Worm (Caenorhabditis elegans): ENCODE results near the gene dpl-1.

The dpl-1 gene

DNA sequence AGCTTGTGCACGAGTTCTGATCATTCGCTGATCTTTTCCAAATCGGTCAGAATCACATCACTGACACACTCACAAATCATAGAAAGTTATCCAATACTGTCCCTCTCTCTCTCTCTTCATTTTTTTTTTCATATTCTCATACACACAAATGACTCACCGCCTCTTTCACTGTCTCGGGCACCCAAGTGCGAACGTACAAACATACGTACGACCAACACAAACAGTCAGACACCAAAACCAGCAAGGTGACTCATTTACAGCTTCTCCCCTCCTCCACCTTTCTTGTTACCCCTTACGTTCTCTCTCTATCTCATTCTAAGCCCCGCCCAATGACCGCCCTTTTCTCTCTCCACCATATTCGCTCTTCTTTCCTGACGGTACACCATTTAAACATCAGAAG is 42.7 kb upstream of the dpl-1 start:
- TF ChIP-seq ztf-11 (tag; optimal IDR thresholded peaks at IDR 0.05) (no peak), pqm-1 (tag; optimal IDR thresholded peaks at IDR 0.05) (no peak), lin-14 (GFP tag; optimal IDR thresholded peaks at IDR 0.05) (no peak), fkh-4 (tag; optimal IDR thresholded peaks at IDR 0.05; ENCODE audit: borderline replicate concordance) (no peak), elt-3 (tag; optimal IDR thresholded peaks at IDR 0.05) (no peak), unc-30 (tag; optimal IDR thresholded peaks at IDR 0.05) (no peak), lsy-2 (tag; optimal IDR thresholded peaks at IDR 0.05) (no peak), efl-3 (GFP tag; optimal IDR thresholded peaks at IDR 0.05) (no peak), nhr-19 (GFP tag; conservative IDR thresholded peaks at IDR 0.05) (no peak)

- TF ChIP-seq pax-3 (tag; optimal IDR thresholded peaks at IDR 0.05): no peak
- TF ChIP-seq lin-39 (tag; optimal IDR thresholded peaks at IDR 0.05): no peak
- TF ChIP-seq efl-1 (optimal IDR thresholded peaks at IDR 0.05): no peak
- TF ChIP-seq efl-1 (GFP tag; optimal IDR thresholded peaks at IDR 0.05 in 1 of 2): peak in 1 of 2 experiments; percentile 20
- TF ChIP-seq dpl-1 (GFP tag; optimal IDR thresholded peaks at IDR 0.05): no peak
These were observed 42.3 kb upstream of the dpl-1 start for ce11 chrII:9127379-9127778.

ce11 chrII:9128132-9128531 is 41.6 kb upstream of the dpl-1 start:
- TF ChIP-seq skn-1 (tag; optimal IDR thresholded peaks at IDR 0.05) (peak; percentile 80), mep-1 (tag; optimal IDR thresholded peaks at IDR 0.05) (peak; percentile 68), zag-1 (tag; optimal IDR thresholded peaks at IDR 0.05) (no peak), elt-2 (tag; optimal IDR thresholded peaks at IDR 0.05) (peak; percentile 79), tbx-2 (tag; optimal IDR thresholded peaks at IDR 0.05) (no peak), fkh-10 (GFP tag; optimal IDR thresholded peaks at IDR 0.05) (no peak), C16A3.4 (tag; optimal IDR thresholded peaks at IDR 0.05) (peak; percentile 5), nhr-90 (tag; optimal IDR thresholded peaks at IDR 0.05; ENCODE audit: poor library complexity) (peak; percentile 7), aha-1 (tag; optimal IDR thresholded peaks at IDR 0.05) (no peak), blmp-1 (tag; optimal IDR thresholded peaks at IDR 0.05) (peak; percentile 98), ceh-82 (tag; optimal IDR thresholded peaks at IDR 0.05) (peak in 1 of 3 experiments; percentile 22), nhr-84 (tag; optimal IDR thresholded peaks at IDR 0.05) (no peak), hpl-2 (GFP tag; optimal IDR thresholded peaks at IDR 0.05) (no peak), snu-23 (GFP tag; optimal IDR thresholded peaks at IDR 0.05) (peak; percentile 19), nhr-77 (tag; optimal IDR thresholded peaks at IDR 0.05) (peak; percentile 27), nhr-76 (tag; optimal IDR thresholded peaks at IDR 0.05) (no peak), tlp-1 (tag; optimal IDR thresholded peaks at IDR 0.05) (no peak), elt-3 (tag; optimal IDR thresholded peaks at IDR 0.05) (peak in 4 of 6 experiments; percentile 15 to 93 (median 91)), efl-1 (optimal IDR thresholded peaks at IDR 0.05) (peak in 1 of 2 experiments; percentile 25), efl-1 (GFP tag; optimal IDR thresholded peaks at IDR 0.05 in 1 of 2) (peak in 1 of 2 experiments; percentile 0), nhr-71 (tag; optimal IDR thresholded peaks at IDR 0.05) (peak; percentile 32), lin-14 (GFP tag; optimal IDR thresholded peaks at IDR 0.05) (peak; percentile 48), lin-35 (GFP tag; optimal IDR thresholded peaks at IDR 0.05) (peak in 1 of 2 experiments; percentile 57), pqm-1 (tag; optimal IDR thresholded peaks at IDR 0.05) (no peak), grh-1 (GFP tag; IDR thresholded peaks at IDR 0.05) (peak; percentile 50), snpc-4 (tag; optimal IDR thresholded peaks at IDR 0.05) (no peak), efl-3 (GFP tag; optimal IDR thresholded peaks at IDR 0.05) (no peak), nhr-85 (tag) (peak; percentile 75), pax-3 (tag; optimal IDR thresholded peaks at IDR 0.05) (no peak), lsy-2 (tag; optimal IDR thresholded peaks at IDR 0.05) (peak in 1 of 2 experiments; percentile 36), mdl-1 (tag; optimal IDR thresholded peaks at IDR 0.05) (peak in 1 of 2 experiments; percentile 2), nhr-20 (tag; optimal IDR thresholded peaks at IDR 0.05) (peak; percentile 39)

- TF ChIP-seq hpl-2 (GFP tag; optimal IDR thresholded peaks at IDR 0.05): no peak
- no peak for TF ChIP-seq tlp-1 (tag; optimal IDR thresholded peaks at IDR 0.05)
- peak; percentile 37 for TF ChIP-seq blmp-1 (tag; optimal IDR thresholded peaks at IDR 0.05)
- peak; percentile 21 for TF ChIP-seq lin-14 (GFP tag; optimal IDR thresholded peaks at IDR 0.05)
- peak; percentile 61 for TF ChIP-seq fkh-8 (tag; optimal IDR thresholded peaks at IDR 0.05)
- no peak for TF ChIP-seq rnt-1 (tag; optimal IDR thresholded peaks at IDR 0.05)
- no peak for TF ChIP-seq fkh-4 (tag; optimal IDR thresholded peaks at IDR 0.05; ENCODE audit: borderline replicate concordance)
- peak; percentile 56 for TF ChIP-seq dsc-1 (tag; optimal IDR thresholded peaks at IDR 0.05)
- TF ChIP-seq fos-1 (tag; optimal IDR thresholded peaks at IDR 0.05): peak; percentile 11
These were observed 39.4 kb upstream of the dpl-1 start for ce11 chrII:9130339-9130738.
